Fruit fly (Drosophila melanogaster): Measurements from ENCODE around the gene cas.
A peak's percentile ranks its signal among the peaks of the same experiment; 100 is the strongest.

cas gene

DNA sequence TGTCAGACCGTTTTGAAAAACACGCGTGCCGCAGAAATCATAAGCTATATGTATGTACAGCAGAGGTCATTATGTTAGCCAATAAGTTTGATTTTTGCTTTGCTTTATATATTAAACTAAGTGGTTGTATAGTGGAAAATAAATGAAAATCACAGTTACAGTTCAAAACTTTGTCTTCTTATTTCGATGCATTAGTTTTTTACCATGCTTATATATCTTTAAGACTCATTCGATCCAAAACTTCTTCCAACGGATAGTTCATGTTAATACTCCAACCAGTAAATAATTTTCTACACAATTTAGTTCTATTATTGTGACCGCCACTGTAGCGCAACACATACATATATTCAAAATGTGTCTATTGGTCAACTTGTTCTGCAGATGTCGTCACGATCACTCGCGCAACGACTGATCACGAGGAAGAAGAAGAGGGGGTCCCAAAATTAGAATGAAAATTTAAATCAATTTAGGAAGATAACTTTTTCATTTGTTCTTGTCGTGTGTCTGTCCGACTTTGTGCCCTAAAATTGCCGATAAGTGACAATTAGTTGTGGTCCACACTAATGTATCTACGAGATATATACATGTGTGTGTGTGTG, 11.0 kb downstream of the cas start (continued):
- TF ChIP-seq CG4282 (GFP tag; optimal IDR thresholded peaks at IDR 0.05) (no peak), CG17385 (GFP tag; optimal IDR thresholded peaks at IDR 0.05) (peak; percentile 76), CG17802 (tag; optimal IDR thresholded peaks at IDR 0.05) (no peak), p53 (GFP tag; optimal IDR thresholded peaks at IDR 0.05) (no peak), CG3838 (GFP tag; optimal IDR thresholded peaks at IDR 0.05) (no peak), CG8765 (GFP tag; IDR thresholded peaks at IDR 0.05) (peak; percentile 49; the same call in 1 of the 2 replicates), CG7928 (GFP tag; optimal IDR thresholded peaks at IDR 0.05) (peak; percentile 1), CG6813 (GFP tag; optimal IDR thresholded peaks at IDR 0.05) (peak; percentile 52), NC2β (GFP tag; optimal IDR thresholded peaks at IDR 0.05) (no peak), so (GFP tag; IDR thresholded peaks at IDR 0.05) (no peak; the same call in 2 of the 3 replicates), CG10959 (GFP tag; IDR thresholded peaks at IDR 0.05) (no peak), HmgD (GFP tag; optimal IDR thresholded peaks at IDR 0.05) (no peak), CG11723 (GFP tag; optimal IDR thresholded peaks at IDR 0.05) (peak; percentile 47), sens (GFP tag) (peak; percentile 89), HmgZ (tag; optimal IDR thresholded peaks at IDR 0.05) (peak; percentile 24), Oli (tag; optimal IDR thresholded peaks at IDR 0.05) (peak; percentile 76), ci (GFP tag; IDR thresholded peaks at IDR 0.05) (peak; percentile 58; the same call in 2 of the 3 replicates), CG11456 (GFP tag; IDR thresholded peaks at IDR 0.05) (no peak), CG9609 (GFP tag; optimal IDR thresholded peaks at IDR 0.05) (peak; percentile 1), Bteb2 (GFP tag; optimal IDR thresholded peaks at IDR 0.05) (peak; percentile 7), CG10543 (GFP tag; optimal IDR thresholded peaks at IDR 0.05) (peak; percentile 66), CG10565 (GFP tag; optimal IDR thresholded peaks at IDR 0.05) (no peak), tll (GFP tag; optimal IDR thresholded peaks at IDR 0.05) (no peak), CG16863 (GFP tag; optimal IDR thresholded peaks at IDR 0.05) (peak; percentile 29), cwo (GFP tag; optimal IDR thresholded peaks at IDR 0.05) (peak; percentile 72), al (GFP tag; IDR thresholded peaks at IDR 0.05) (peak; percentile 54), HLH3B (GFP tag; IDR thresholded peaks at IDR 0.05) (0 out of 2 replicates have a peak, but pooled peaks have one; percentile 33), toy (GFP tag; IDR thresholded peaks at IDR 0.05) (no peak), CG3847 (GFP tag; IDR thresholded peaks at IDR 0.05) (peak; percentile 27; the same call in 1 of the 2 replicates), chinmo (GFP tag; IDR thresholded peaks at IDR 0.05; ENCODE audit: partially characterized antibody) (no peak), CG6689 (GFP tag; IDR thresholded peaks at IDR 0.05) (peak; percentile 63; the same call in 1 of the 2 replicates), fd96Cb (tag; optimal IDR thresholded peaks at IDR 0.05) (peak; percentile 71), Atf3 (GFP tag; optimal IDR thresholded peaks at IDR 0.05) (no peak), disco-r (GFP tag; optimal IDR thresholded peaks at IDR 0.05) (no peak), CG12155 (GFP tag; optimal IDR thresholded peaks at IDR 0.05) (peak; percentile 36), D19B (GFP tag; optimal IDR thresholded peaks at IDR 0.05) (peak; percentile 26), CG13775 (GFP tag; optimal IDR thresholded peaks at IDR 0.05) (peak; percentile 58), CG13296 (GFP tag; optimal IDR thresholded peaks at IDR 0.05) (no peak), Meics (GFP tag; optimal IDR thresholded peaks at IDR 0.05) (peak; percentile 68), Elba2 (GFP tag; optimal IDR thresholded peaks at IDR 0.05) (no peak), CG4328 (GFP tag; optimal IDR thresholded peaks at IDR 0.05) (peak; percentile 58), CG18262 (tag; optimal IDR thresholded peaks at IDR 0.05) (peak; percentile 86), tap (tag; optimal IDR thresholded peaks at IDR 0.05) (no peak), eyg (GFP tag; optimal IDR thresholded peaks at IDR 0.05) (no peak), CG9876 (GFP tag; optimal IDR thresholded peaks at IDR 0.05) (no peak), B-H1 (GFP tag; IDR thresholded peaks at IDR 0.05) (no peak), CG2875 (GFP tag; optimal IDR thresholded peaks at IDR 0.05) (peak; percentile 43), CG32532 (GFP tag; IDR thresholded peaks at IDR 0.05) (peak; percentile 50), CG2129 (GFP tag; IDR thresholded peaks at IDR 0.05; ENCODE audit: partially characterized antibody) (no peak), CG5180 (GFP tag; optimal IDR thresholded peaks at IDR 0.05) (no peak)

All from whole organism, embryonic.